Fruit fly (Drosophila melanogaster) whole organism, adult: Measurements from ENCODE around the gene CG15643.

Experiments used
- CG12768 ChIP-seq: fragments of 200-800 bp; sonication (Bioruptor generic); optimal IDR thresholded peaks from 2 replicates; lab custom pipeline; 2017; ENCODE audit warnings: missing biosample characterization, missing genetic modification characterization, mild to moderate bottlenecking, moderate library complexity, missing genetic modification reagents
- CG14711 ChIP-seq: fragments of 200-800 bp; sonication (Bioruptor generic); optimal IDR thresholded peaks from 2 replicates; lab custom pipeline; 2018; ENCODE audit warnings: missing biosample characterization, mild to moderate bottlenecking, missing genetic modification characterization, moderate library complexity
- CG1620 ChIP-seq: fragments of 200-800 bp; sonication (Bioruptor generic); optimal IDR thresholded peaks from 2 replicates; lab custom pipeline; 2016; ENCODE audit warnings: missing biosample characterization, missing genetic modification characterization
- CG33017 ChIP-seq: fragments of 200-800 bp; sonication (Bioruptor generic); optimal IDR thresholded peaks from 2 replicates; lab custom pipeline; 2018; ENCODE audit warnings: missing biosample characterization, mild to moderate bottlenecking, missing genetic modification characterization, moderate library complexity
- CG5204 ChIP-seq: fragments of 200-800 bp; sonication (Bioruptor generic); optimal IDR thresholded peaks from 2 replicates; lab custom pipeline; 2016; ENCODE audit warnings: missing biosample characterization, missing genetic modification characterization
- CG7045 ChIP-seq: fragments of 200-800 bp; sonication (Bioruptor generic); optimal IDR thresholded peaks from 2 replicates; lab custom pipeline; 2017; ENCODE audit warnings: missing biosample characterization, mild to moderate bottlenecking, missing genetic modification characterization
- CG7101 ChIP-seq: fragments of 200-800 bp; sonication (Bioruptor generic); optimal IDR thresholded peaks from 2 replicates; lab custom pipeline; 2018; ENCODE audit warnings: missing biosample characterization, mild to moderate bottlenecking, missing genetic modification characterization, moderate library complexity
- Clk ChIP-seq: fragments of 200-800 bp; sonication (Bioruptor generic); optimal IDR thresholded peaks from 2 replicates; lab custom pipeline; 2017; ENCODE audit warnings: missing biosample characterization, missing genetic modification characterization
- Crg-1 ChIP-seq: fragments of 200-800 bp; sonication (Bioruptor generic); optimal IDR thresholded peaks from 2 replicates; lab custom pipeline; 2016; ENCODE audit warnings: missing biosample characterization, missing genetic modification characterization
- Hr96 ChIP-seq: fragments of 200-800 bp; sonication (Bioruptor generic); optimal IDR thresholded peaks from 2 replicates; lab custom pipeline; 2016; ENCODE audit warnings: missing biosample characterization, missing genetic modification characterization
- Mnt ChIP-seq: fragments of 200-800 bp; sonication (Bioruptor generic); optimal IDR thresholded peaks from 2 replicates; lab custom pipeline; 2016; ENCODE audit warnings: missing biosample characterization, mild to moderate bottlenecking, missing genetic modification characterization
- bab1 ChIP-seq: fragments of 200-800 bp; sonication (Bioruptor generic); optimal IDR thresholded peaks from 3 replicates; lab custom pipeline; 2019; ENCODE audit warnings: missing biosample characterization, mild to moderate bottlenecking, missing genetic modification characterization, moderate library complexity
- cic ChIP-seq: fragments of 200-800 bp; sonication (Bioruptor generic); optimal IDR thresholded peaks from 2 replicates; lab custom pipeline; 2017; ENCODE audit warnings: missing biosample characterization, mild to moderate bottlenecking, missing genetic modification characterization, moderate library complexity
- cnc ChIP-seq, 2 experiments: fragments of >200 bp; optimal IDR thresholded peaks; 2 replicates each; lab custom pipeline; 2017
- kay ChIP-seq: fragments of 200-800 bp; sonication (Bioruptor generic); peaks from one replicate; lab custom pipeline; 2016; ENCODE audit warnings: missing biosample characterization, missing genetic modification characterization, borderline replicate concordance
- ovo ChIP-seq: fragments of 200-800 bp; sonication (Bioruptor generic); optimal IDR thresholded peaks from 2 replicates; lab custom pipeline; 2016; ENCODE audit warnings: missing biosample characterization, missing genetic modification characterization
- pad ChIP-seq: fragments of 200-800 bp; sonication (Bioruptor generic); optimal IDR thresholded peaks from 3 replicates; lab custom pipeline; 2017; ENCODE audit warnings: missing biosample characterization, missing genetic modification characterization, mild to moderate bottlenecking, moderate library complexity, missing genetic modification reagents
- tj ChIP-seq: fragments of 200-800 bp; sonication (Bioruptor generic); optimal IDR thresholded peaks from 3 replicates; lab custom pipeline; 2017; ENCODE audit warnings: missing biosample characterization, mild to moderate bottlenecking, missing genetic modification characterization, moderate library complexity

The CG15643 gene

DNA sequence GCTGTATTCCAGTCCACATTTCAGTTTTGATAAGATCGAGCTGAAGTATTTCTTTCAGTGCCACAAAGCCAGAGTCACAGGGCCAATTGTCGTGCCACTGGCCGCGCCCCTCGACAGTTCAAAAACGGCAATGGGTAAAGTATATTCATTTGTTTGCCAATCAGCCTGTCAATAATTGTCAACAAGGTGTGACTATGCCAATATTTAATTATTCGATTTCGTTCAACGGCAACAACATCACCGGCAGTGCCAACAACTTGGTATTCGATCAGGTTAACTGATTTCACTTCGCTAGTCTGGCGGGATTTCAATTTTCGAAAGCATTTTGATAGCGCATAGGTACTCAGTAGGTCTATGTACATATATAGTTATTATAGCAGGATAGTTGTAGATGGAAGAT is 30.5 kb upstream of the CG15643 start:
- peak; percentile 18 for TF ChIP-seq CG7101
- peak; percentile 23 for TF ChIP-seq ovo (GFP tag; lab: Kevin White, UChicago)
- no peak for TF ChIP-seq CG33017 (tag; lab: Kevin White, UChicago)

DNA sequence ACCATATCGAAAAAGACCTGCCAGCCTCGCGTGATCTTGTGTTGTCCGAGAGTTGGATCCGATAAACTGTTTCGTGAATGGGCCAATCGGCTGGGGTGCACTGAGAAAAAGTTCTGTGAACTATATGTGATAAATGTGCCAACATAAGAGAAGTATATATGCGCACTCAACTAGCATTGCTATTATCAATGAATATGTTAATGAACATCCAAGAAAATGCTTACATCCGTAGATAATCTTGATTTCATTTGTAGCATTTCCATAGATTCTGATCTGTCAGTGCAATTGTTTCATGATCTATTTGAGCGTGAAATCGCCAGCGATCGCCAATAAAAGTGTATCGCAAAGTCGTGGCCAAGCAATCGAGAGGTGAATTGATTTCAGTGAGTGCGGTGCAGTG is 29.3 kb upstream of the CG15643 start:
- TF ChIP-seq pad (GFP tag; lab: Kevin White, UChicago) = no peak
- TF ChIP-seq CG14711 = no peak
- TF ChIP-seq CG5204 = no peak

DNA sequence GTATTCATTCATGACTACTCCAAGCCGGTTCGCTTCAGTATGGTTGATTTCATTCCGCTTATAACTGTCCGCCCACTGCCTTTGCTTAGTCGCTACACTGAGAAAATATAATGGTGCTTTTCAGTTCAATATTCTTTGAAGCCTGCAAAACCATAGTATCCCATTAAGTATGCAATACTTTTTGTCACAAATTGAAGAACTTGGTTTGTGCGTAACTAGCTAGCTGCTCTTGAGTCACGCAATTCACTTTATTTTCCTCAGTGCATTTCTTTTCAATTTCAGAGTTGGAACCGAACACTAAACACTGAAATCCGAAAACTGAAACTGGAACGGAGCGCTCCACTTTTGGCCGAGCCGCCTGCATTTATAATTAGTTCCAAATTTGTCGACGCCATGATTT is 27.7 kb upstream of the CG15643 start:
- TF ChIP-seq Clk (GFP tag; lab: Kevin White, UChicago) (no peak), pad (GFP tag; lab: Kevin White, UChicago) (no peak), kay (GFP tag; lab: Kevin White, UChicago) (no peak), CG1620 (GFP tag; lab: Kevin White, UChicago) (no peak)

DNA sequence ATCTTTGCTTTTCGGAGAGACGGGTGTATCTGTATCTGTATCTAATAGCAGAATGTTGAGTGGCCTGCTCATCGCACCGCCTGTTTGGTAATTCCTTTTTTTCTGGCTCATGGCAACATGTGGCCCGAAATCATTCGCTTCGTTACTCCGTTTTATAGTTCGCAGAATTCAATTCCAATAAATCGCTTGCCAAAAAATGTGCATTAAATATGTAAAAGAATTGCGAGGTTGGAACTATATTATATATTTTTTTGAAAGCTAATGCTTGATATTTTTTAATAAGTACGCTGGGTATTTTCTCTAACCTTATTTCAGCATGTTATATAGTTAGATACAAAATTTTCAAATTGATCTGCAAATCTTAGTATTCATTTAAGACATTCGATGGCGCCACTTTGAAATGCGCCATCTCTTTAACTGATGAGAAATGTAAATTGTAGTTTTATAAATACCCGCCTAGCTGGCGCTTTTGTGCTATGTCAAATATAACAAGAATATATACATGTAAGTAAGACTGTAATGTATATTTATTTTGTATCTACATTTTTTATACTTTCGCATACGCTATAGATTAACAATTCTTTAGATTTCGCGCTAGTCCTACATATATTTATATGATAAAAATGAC is 22.4 kb upstream of the CG15643 start:
- TF ChIP-seq cic (no peak), CG1620 (GFP tag; lab: Kevin White, UChicago) (peak; percentile 59), Crg-1 (GFP tag; lab: Kevin White, UChicago) (no peak), tj (GFP tag; lab: Kevin White, UChicago) (no peak), Mnt (GFP tag; lab: Kevin White, UChicago) (peak; percentile 4), bab1 (GFP tag; lab: Kevin White, UChicago) (no peak), Clk (GFP tag; lab: Kevin White, UChicago) (no peak)

DNA sequence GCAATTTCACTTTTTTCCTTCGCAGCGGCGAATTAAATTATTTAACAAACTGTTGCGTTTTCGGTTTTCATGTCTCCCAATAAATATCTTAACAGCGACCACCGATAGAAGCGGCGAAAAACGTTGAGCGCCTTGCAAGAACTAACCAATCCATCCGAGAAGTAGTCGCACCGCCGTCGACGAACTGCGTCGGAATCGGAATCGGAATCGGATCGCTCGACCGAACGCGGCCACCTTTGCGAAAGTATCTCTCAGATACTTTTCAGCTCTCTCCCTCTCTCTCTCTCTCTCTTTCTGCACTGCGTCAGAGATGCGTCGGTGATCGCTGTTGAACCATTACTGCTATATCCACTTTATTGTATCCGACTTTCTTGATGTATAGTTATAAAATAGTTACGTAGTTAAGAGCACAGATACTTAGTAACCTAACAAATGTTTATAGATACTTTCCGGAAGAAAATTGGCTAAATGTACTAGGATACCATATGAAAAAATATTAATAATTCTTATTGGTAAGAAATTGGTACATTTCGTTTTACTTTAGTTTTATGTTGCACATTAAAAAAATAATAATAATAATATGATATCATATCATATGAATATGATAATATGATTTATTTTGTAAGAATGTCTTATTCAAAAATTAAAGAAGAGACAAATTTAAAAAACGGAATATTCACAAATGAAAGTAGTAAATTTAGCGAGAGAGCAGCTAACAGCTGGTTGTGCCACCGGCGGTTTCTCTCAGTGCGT is 21.7 kb upstream of the CG15643 start, which contains the start of gene Chsy:
Chsy (minus strand) TSS at position 58 of the 753 bp plus-strand sequence.
- peak; percentile 38 for TF ChIP-seq Mnt (GFP tag; lab: Kevin White, UChicago)
- TF ChIP-seq Crg-1 (GFP tag; lab: Kevin White, UChicago) = no peak
- TF ChIP-seq CG33017 (tag; lab: Kevin White, UChicago) = no peak
- TF ChIP-seq CG14711 = no peak
- TF ChIP-seq CG7045 (GFP tag; lab: Kevin White, UChicago) = no peak
- no peak for TF ChIP-seq CG1620 (GFP tag; lab: Kevin White, UChicago)
- no peak for TF ChIP-seq ovo (GFP tag; lab: Kevin White, UChicago)
- no peak for TF ChIP-seq Clk (GFP tag; lab: Kevin White, UChicago)
- peak; percentile 42 for TF ChIP-seq Hr96 (GFP tag; lab: Kevin White, UChicago)
- no peak for TF ChIP-seq cnc (optimal IDR thresholded peaks at IDR 0.05; lab: Kevin White, UChicago)
- TF ChIP-seq CG12768 (GFP tag; lab: Kevin White, UChicago) = no peak
- TF ChIP-seq bab1 (GFP tag; lab: Kevin White, UChicago) = no peak
- TF ChIP-seq tj (GFP tag; lab: Kevin White, UChicago) = no peak
- no peak for TF ChIP-seq CG7101
- no peak for TF ChIP-seq kay (GFP tag; lab: Kevin White, UChicago)

DNA sequence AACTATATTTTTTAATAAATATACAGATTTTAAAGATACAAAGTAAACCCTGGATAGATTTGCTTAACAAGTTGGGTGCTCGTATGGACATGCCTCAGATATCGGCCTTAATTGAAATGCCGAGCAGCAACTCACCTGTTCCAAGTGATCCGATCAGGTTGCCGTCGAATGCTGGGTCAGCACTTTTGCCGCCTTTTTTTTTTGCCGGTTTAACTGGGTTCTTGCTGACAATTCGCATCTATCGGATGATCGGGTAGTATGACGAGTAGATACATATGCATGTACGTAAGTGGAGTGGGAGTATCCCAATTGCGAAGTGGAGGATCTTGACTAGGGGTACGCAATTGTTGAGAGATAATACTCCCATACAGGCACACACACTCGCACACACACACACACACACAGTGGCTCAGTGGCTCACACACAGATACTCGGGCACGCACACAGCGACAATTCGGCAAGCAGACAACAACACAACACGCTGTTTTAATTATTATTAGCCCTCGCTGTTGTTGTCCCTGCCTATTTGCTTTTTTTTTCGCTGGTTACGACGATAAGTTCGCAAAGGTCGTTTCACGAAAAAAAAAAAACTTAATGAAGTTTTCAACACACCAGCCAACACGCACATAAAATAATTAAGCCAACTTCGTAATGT is 21.0 kb upstream of the CG15643 start:
- peak; percentile 32 for TF ChIP-seq Mnt (GFP tag; lab: Kevin White, UChicago)
- TF ChIP-seq tj (GFP tag; lab: Kevin White, UChicago) = peak; percentile 97
- TF ChIP-seq bab1 (GFP tag; lab: Kevin White, UChicago) = no peak

DNA sequence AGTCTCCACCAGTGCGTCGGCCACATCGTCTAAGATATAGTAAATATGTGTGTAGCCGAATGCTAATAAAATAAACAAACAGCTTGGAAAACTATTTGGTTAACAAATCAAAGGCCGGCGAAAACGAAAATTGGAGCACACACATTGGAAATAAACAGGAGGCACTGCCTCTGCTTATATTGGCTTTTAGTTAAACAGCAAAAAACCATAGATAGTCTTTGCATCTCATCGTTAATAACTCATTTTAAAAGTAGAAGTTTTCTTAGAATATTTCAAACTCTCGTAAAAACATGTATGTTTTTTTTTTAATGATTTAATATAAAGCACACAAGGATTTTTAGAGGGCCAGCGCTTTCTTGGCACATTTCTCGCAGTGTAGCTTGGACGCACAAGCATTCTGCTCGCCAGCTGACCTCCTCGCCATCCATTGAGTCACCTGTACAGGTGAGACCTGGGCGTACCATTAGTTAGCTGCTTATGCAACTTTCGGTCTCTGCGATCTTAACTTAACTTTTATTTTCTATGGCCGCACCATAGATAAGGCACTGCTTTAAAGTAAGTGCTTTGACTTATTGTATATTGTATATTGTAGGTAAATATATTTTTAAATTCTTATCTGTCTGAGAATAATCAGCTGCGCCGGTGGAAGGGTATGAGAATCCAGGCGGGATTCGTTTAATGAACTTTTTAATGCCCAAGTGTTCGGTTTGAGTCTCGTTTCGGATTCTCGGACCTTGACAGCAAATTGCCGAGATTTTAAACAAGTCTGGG is 20.0 kb upstream of the CG15643 start:
- TF ChIP-seq CG7045 (GFP tag; lab: Kevin White, UChicago) (no peak), CG7101 (peak; percentile 3)

DNA sequence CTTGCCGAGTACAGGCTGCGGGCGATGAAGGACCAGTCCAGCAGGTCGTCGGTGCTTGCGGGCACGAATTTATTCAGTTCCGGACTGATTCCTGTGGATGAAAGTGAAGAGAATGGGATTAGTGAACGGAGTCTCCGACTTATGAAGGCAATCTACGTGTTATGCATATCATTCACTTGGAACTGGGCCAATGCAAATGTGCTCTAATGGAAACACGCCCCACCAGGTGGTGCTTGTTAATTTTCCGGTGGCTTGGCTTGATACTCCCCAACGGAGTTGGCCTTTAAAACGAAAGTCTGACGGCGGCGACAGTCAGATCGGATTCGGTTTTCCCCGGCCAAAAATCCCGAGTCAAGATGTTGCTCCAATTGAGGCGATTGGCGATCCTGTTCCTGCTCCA is 15.5 kb upstream of the CG15643 start, which contains the start of gene Alp11:
Alp11 (plus strand) TSS at position 301 of the 400 bp plus-strand sequence.
- TF ChIP-seq Clk (GFP tag; lab: Kevin White, UChicago) (no peak), kay (GFP tag; lab: Kevin White, UChicago) (no peak), Crg-1 (GFP tag; lab: Kevin White, UChicago) (no peak), CG1620 (GFP tag; lab: Kevin White, UChicago) (no peak), cic (no peak), tj (GFP tag; lab: Kevin White, UChicago) (no peak), Hr96 (GFP tag; lab: Kevin White, UChicago) (no peak), CG5204 (no peak), ovo (GFP tag; lab: Kevin White, UChicago) (no peak)
